Fruit fly (Drosophila melanogaster) Kc167 (cell line): Measurements from ENCODE around the gene CG32762.

Experiments
- Myc ChIP-seq: fragments of >200 bp; optimal IDR thresholded peaks from 2 replicates; lab custom pipeline; 2017; ENCODE audit warnings: missing external identifiers
- Sin3A ChIP-seq: fragments of >200 bp; optimal IDR thresholded peaks from 2 replicates; lab custom pipeline; 2018; ENCODE audit warnings: missing external identifiers
- h ChIP-seq: fragments of >200 bp; optimal IDR thresholded peaks from 3 replicates; lab custom pipeline; 2018; ENCODE audit warnings: missing external identifiers
- psq ChIP-seq: fragments of >200 bp; optimal IDR thresholded peaks from 2 replicates; lab custom pipeline; 2017; ENCODE audit warnings: missing external identifiers
- ttk ChIP-seq: sonication (Bioruptor generic); optimal IDR thresholded peaks from 2 replicates; lab custom pipeline; 2017; ENCODE audit warnings: missing external identifiers

DNA sequence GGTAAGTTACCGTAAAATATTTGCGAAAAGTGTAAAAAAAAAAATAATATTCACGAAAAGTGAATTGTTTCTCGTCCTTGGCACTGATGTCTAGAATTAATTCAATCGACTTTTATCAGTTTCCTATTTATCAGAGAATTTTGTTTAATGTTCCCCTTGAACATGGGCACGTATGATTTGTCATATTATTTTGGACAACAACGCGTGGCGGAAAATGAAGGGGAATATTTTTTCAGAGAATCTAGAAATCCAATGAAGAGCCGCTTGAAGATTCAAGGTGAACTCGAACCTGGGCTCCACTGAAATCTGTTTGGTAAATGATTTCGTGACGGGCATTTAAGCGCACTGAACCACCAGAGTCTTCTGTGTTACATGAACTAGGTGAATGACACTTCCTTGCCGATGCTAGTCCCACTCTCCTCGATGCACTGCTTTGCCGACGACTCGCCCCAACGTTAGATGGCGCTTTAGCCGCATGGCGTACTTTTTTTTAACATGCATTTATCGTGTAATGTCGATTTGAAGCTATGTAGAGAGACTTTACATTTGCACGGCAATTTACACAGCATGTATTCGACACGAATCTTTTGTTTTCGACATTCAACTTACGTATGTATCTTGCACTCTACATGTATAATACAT, 23.3 kb upstream of the CG32762 start:
- TF ChIP-seq Myc (lab: Kevin White, UChicago): no peak
- TF ChIP-seq Sin3A: no peak
- TF ChIP-seq ttk (lab: Kevin White, UChicago): no peak
- TF ChIP-seq h (lab: Kevin White, UChicago): no peak
- no peak for TF ChIP-seq psq
